Worm (Caenorhabditis elegans): Measurements from ENCODE around the gene F19F10.3.

- TF ChIP-seq flt-1 (GFP tag; IDR thresholded peaks at IDR 0.05), result no peak
- no peak for TF ChIP-seq ets-7 (tag; optimal IDR thresholded peaks at IDR 0.05)
- TF ChIP-seq tbx-37 (GFP tag; conservative IDR thresholded peaks at IDR 0.05), result no peak
- TF ChIP-seq hnd-1 (tag; optimal IDR thresholded peaks at IDR 0.05), result no peak
- no peak for TF ChIP-seq ama-1 (optimal IDR thresholded peaks at IDR 0.05)
- no peak for TF ChIP-seq hmg-4 (GFP tag; optimal IDR thresholded peaks at IDR 0.05)
- TF ChIP-seq pes-1 (GFP tag; IDR thresholded peaks at IDR 0.05), result no peak
- no peak for TF ChIP-seq ceh-36 (tag; optimal IDR thresholded peaks at IDR 0.05)
- TF ChIP-seq sea-1 (GFP tag; conservative IDR thresholded peaks at IDR 0.05), result no peak
These were observed 31.8 kb upstream of the F19F10.3 start, which contains the start of gene srb-19 for ce11 chrV:7520077-7520476.

All from whole organism, early embryonic.